Fruit fly (Drosophila melanogaster): Measurements from ENCODE around the gene CG34355.

The CG34355 gene

DNA sequence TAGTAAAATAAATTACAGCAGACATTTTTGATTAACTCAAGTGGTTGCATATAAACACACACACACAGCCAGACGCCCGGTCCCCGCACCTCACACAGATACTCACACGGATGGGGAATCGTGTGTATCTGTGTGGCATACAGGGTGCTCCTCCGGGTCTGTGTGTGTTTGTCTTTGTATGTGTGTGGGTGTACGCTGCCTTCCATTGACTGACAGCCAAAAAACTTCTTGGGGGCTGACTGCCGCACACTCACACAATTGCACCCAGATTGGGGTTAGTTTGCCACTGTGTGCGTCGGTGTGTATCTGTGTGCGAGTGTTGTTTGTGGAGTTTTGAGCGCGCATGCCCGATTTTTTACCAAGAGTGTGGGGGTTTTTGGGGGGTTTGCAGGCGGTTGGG is 42.4 kb downstream of the CG34355 start (continued):
- TF ChIP-seq fd3F (GFP tag; optimal IDR thresholded peaks at IDR 0.05) (no peak), fd64A (GFP tag; optimal IDR thresholded peaks at IDR 0.05) (no peak), ash1 (GFP tag; optimal IDR thresholded peaks at IDR 0.05) (no peak), Hr51 (GFP tag; optimal IDR thresholded peaks at IDR 0.05) (peak in 1 of 2 experiments; percentile 1), ERR (GFP tag; optimal IDR thresholded peaks at IDR 0.05) (no peak), odd (GFP tag; optimal IDR thresholded peaks at IDR 0.05) (no peak), CG12659 (GFP tag; optimal IDR thresholded peaks at IDR 0.05) (no peak), HmgD (GFP tag; optimal IDR thresholded peaks at IDR 0.05) (no peak), caup (GFP tag; optimal IDR thresholded peaks at IDR 0.05; ENCODE audit: severe bottlenecking) (no peak), CG30431 (GFP tag; optimal IDR thresholded peaks at IDR 0.05) (no peak), CG9817 (tag; optimal IDR thresholded peaks at IDR 0.05) (no peak), CG4360 (GFP tag; IDR thresholded peaks at IDR 0.05) (no peak), D19B (GFP tag; optimal IDR thresholded peaks at IDR 0.05) (no peak), CHES-1-like (GFP tag; optimal IDR thresholded peaks at IDR 0.05) (no peak), Ets65A (GFP tag) (no peak), kah (GFP tag; optimal IDR thresholded peaks at IDR 0.05) (no peak), H2.0 (GFP tag; IDR thresholded peaks at IDR 0.05) (no peak), Rx (GFP tag; IDR thresholded peaks at IDR 0.05) (no peak), cwo (GFP tag; optimal IDR thresholded peaks at IDR 0.05) (no peak), tna (GFP tag; IDR thresholded peaks at IDR 0.05; ENCODE audit: partially characterized antibody) (no peak), phol (tag; optimal IDR thresholded peaks at IDR 0.05) (peak; percentile 14), Sry-β (GFP tag; optimal IDR thresholded peaks at IDR 0.05) (no peak), CG32767 (GFP tag; IDR thresholded peaks at IDR 0.05) (peak; percentile 42; the same call in 1 of the 2 replicates), NK7.1 (GFP tag; optimal IDR thresholded peaks at IDR 0.05) (no peak), vfl (GFP tag; optimal IDR thresholded peaks at IDR 0.05) (no peak), slou (GFP tag; optimal IDR thresholded peaks at IDR 0.05) (no peak), Lim3 (GFP tag; IDR thresholded peaks at IDR 0.05) (no peak), psq (GFP tag; optimal IDR thresholded peaks at IDR 0.05) (no peak), CkIIα-i1 (GFP tag; IDR thresholded peaks at IDR 0.05) (no peak), Doc3 (GFP tag; IDR thresholded peaks at IDR 0.05; ENCODE audit: partially characterized antibody) (no peak), prd (optimal IDR thresholded peaks at IDR 0.05) (no peak), prd (GFP tag; IDR thresholded peaks at IDR 0.05) (no peak), CG7963 (GFP tag; IDR thresholded peaks at IDR 0.05; ENCODE audit: partially characterized antibody) (no peak), en (GFP tag; optimal IDR thresholded peaks at IDR 0.05) (no peak), CG1233 (GFP tag; optimal IDR thresholded peaks at IDR 0.05) (no peak), sens-2 (GFP tag; IDR thresholded peaks at IDR 0.05) (no peak), Lpt (GFP tag; optimal IDR thresholded peaks at IDR 0.05) (no peak), CG18619 (GFP tag; optimal IDR thresholded peaks at IDR 0.05) (no peak), CG32772 (GFP tag; IDR thresholded peaks at IDR 0.05) (0 out of 2 replicates have a peak, but pooled peaks have one; percentile 8), ham (GFP tag; IDR thresholded peaks at IDR 0.05) (no peak), Ada2b (GFP tag; IDR thresholded peaks at IDR 0.05) (no peak), CG2120 (GFP tag; optimal IDR thresholded peaks at IDR 0.05) (no peak), Bteb2 (GFP tag; optimal IDR thresholded peaks at IDR 0.05) (no peak), Deaf1 (tag; optimal IDR thresholded peaks at IDR 0.05) (peak; percentile 11), Trl (optimal IDR thresholded peaks at IDR 0.05) (no peak), Trl (GFP tag; optimal IDR thresholded peaks at IDR 0.05) (no peak), crp (GFP tag; optimal IDR thresholded peaks at IDR 0.05) (no peak), CG10147 (GFP tag; optimal IDR thresholded peaks at IDR 0.05) (no peak), CG6791 (GFP tag; IDR thresholded peaks at IDR 0.05; ENCODE audit: partially characterized antibody) (no peak), NC2β (GFP tag; optimal IDR thresholded peaks at IDR 0.05) (no peak), CG15696 (tag; optimal IDR thresholded peaks at IDR 0.05) (no peak), hb (GFP tag; IDR thresholded peaks at IDR 0.05; ENCODE audit: partially characterized antibody) (no peak)

Measured in whole organism, embryonic.